Fruit fly (Drosophila melanogaster) whole organism, embryonic: ENCODE results near the gene fln.

ENCODE experiments used
- Atf-2 ChIP-seq: fragments of 200-800 bp; sonication (Bioruptor generic); optimal IDR thresholded peaks from 2 replicates; lab custom pipeline; 2016; ENCODE audit warnings: missing biosample characterization, missing genetic modification characterization
- Atf3 ChIP-seq: fragments of 200-800 bp; sonication (Bioruptor generic); optimal IDR thresholded peaks from 3 replicates; lab custom pipeline; 2016; ENCODE audit warnings: missing biosample characterization, missing genetic modification characterization
- Awh ChIP-seq: fragments of 200-800 bp; sonication (Bioruptor generic); IDR thresholded peaks from 2 replicates; pipeline ENCODE4, ENCODE4 v1.3.6; 2022; ENCODE audit warnings: missing biosample characterization, missing genetic modification characterization
- CG10462 ChIP-seq: fragments of 200-800 bp; sonication (Bioruptor generic); optimal IDR thresholded peaks from 2 replicates; lab custom pipeline; 2016; ENCODE audit warnings: missing biosample characterization, missing genetic modification characterization
- CG11085 ChIP-seq: fragments of 200-800 bp; sonication (Bioruptor generic); IDR thresholded peaks from 2 replicates; pipeline ENCODE4 v1.3.6; 2022; ENCODE audit warnings: missing biosample characterization, missing genetic modification characterization
- CG11456 ChIP-seq: fragments of 200-800 bp; sonication (Bioruptor generic); IDR thresholded peaks from 3 replicates; pipeline ENCODE4 v1.3.6; 2022; ENCODE audit warnings: missing biosample characterization, missing genetic modification characterization
- CG1233 ChIP-seq: fragments of 200-800 bp; sonication (Bioruptor generic); optimal IDR thresholded peaks from 4 replicates; lab custom pipeline; 2018; ENCODE audit warnings: missing biosample characterization, mild to moderate bottlenecking, missing genetic modification characterization
- CG13894 ChIP-seq: fragments of 200-800 bp; sonication (Bioruptor generic); optimal IDR thresholded peaks from 3 replicates; lab custom pipeline; 2018; ENCODE audit warnings: missing biosample characterization, mild to moderate bottlenecking, missing genetic modification characterization, moderate library complexity
- CG1603 ChIP-seq: fragments of 200-800 bp; sonication (Bioruptor generic); optimal IDR thresholded peaks from 2 replicates; lab custom pipeline; 2019; ENCODE audit warnings: missing biosample characterization, mild to moderate bottlenecking, missing genetic modification characterization, moderate library complexity
- CG16815 ChIP-seq: fragments of 200-800 bp; sonication (Bioruptor generic); optimal IDR thresholded peaks from 3 replicates; lab custom pipeline; 2017; ENCODE audit warnings: missing biosample characterization, mild to moderate bottlenecking, missing genetic modification characterization
- CG17385 ChIP-seq: fragments of 200-800 bp; sonication (Bioruptor generic); optimal IDR thresholded peaks from 3 replicates; lab custom pipeline; 2018; ENCODE audit warnings: missing biosample characterization, mild to moderate bottlenecking, missing genetic modification characterization
- CG17568 ChIP-seq: fragments of 200-800 bp; sonication (Bioruptor generic); optimal IDR thresholded peaks from 2 replicates; lab custom pipeline; 2018; ENCODE audit warnings: missing biosample characterization, mild to moderate bottlenecking, missing genetic modification characterization, moderate library complexity
- CG18011 ChIP-seq: fragments of 200-800 bp; sonication (Bioruptor generic); optimal IDR thresholded peaks from 2 replicates; lab custom pipeline; 2017; ENCODE audit warnings: missing biosample characterization, missing genetic modification characterization, mild to moderate bottlenecking, moderate library complexity, missing genotype
- CG2120 ChIP-seq: fragments of 200-800 bp; sonication (Bioruptor generic); optimal IDR thresholded peaks from 3 replicates; lab custom pipeline; 2016; ENCODE audit warnings: missing biosample characterization, missing genetic modification characterization
- CG30403 ChIP-seq: fragments of 200-800 bp; sonication (Bioruptor generic); optimal IDR thresholded peaks from 3 replicates; lab custom pipeline; 2016; ENCODE audit warnings: missing biosample characterization, missing genetic modification characterization
- CG30431 ChIP-seq: fragments of 200-800 bp; sonication (Bioruptor generic); optimal IDR thresholded peaks from 2 replicates; lab custom pipeline; 2017; ENCODE audit warnings: missing biosample characterization, missing genetic modification characterization
- CG31441 ChIP-seq: fragments of 200-800 bp; sonication (Bioruptor generic); IDR thresholded peaks from 2 replicates; pipeline ENCODE4 v1.3.6; 2022; ENCODE audit warnings: missing biosample characterization, missing genetic modification characterization
- CG32767 ChIP-seq: fragments of 200-800 bp; sonication (Bioruptor generic); IDR thresholded peaks from 2 replicates; pipeline ENCODE4 v1.3.6; 2022; ENCODE audit warnings: missing biosample characterization, missing genetic modification characterization
- CG3407 ChIP-seq: fragments of 200-800 bp; sonication (Bioruptor generic); optimal IDR thresholded peaks from 2 replicates; lab custom pipeline; 2018; ENCODE audit warnings: missing biosample characterization, mild to moderate bottlenecking, missing genetic modification characterization
- CG4404 ChIP-seq: fragments of 200-800 bp; sonication (Bioruptor generic); IDR thresholded peaks from 2 replicates; pipeline ENCODE4 v1.3.6; 2022; ENCODE audit warnings: missing biosample characterization, missing genetic modification characterization
- CG4707 ChIP-seq: fragments of 200-800 bp; sonication (Bioruptor generic); optimal IDR thresholded peaks from 2 replicates; lab custom pipeline; 2018; ENCODE audit warnings: missing biosample characterization, mild to moderate bottlenecking, missing genetic modification characterization, moderate library complexity
- CG4730 ChIP-seq: fragments of 200-800 bp; sonication (Bioruptor generic); IDR thresholded peaks from 2 replicates; pipeline ENCODE4 v1.3.6; 2022; ENCODE audit warnings: missing biosample characterization, missing genetic modification characterization
- CG6175 ChIP-seq: fragments of 200-800 bp; sonication (Bioruptor generic); IDR thresholded peaks from 3 replicates; pipeline ENCODE4 v1.3.6; 2022; ENCODE audit warnings: missing biosample characterization, missing genetic modification characterization
- CG6254 ChIP-seq: fragments of 200-800 bp; sonication (Bioruptor generic); optimal IDR thresholded peaks from 3 replicates; lab custom pipeline; 2017; ENCODE audit warnings: mild to moderate bottlenecking, missing biosample characterization, missing genetic modification reagents, missing genetic modification characterization
- CG7786 ChIP-seq: fragments of 200-800 bp; sonication (Bioruptor generic); optimal IDR thresholded peaks from 2 replicates; lab custom pipeline; 2016; ENCODE audit warnings: missing biosample characterization, missing genetic modification characterization
- CG7987 ChIP-seq: fragments of 200-800 bp; sonication (Bioruptor generic); optimal IDR thresholded peaks from 2 replicates; lab custom pipeline; 2018; ENCODE audit warnings: missing biosample characterization, mild to moderate bottlenecking, missing genetic modification characterization, moderate library complexity
- CG9437 ChIP-seq: fragments of 200-800 bp; sonication (Bioruptor generic); optimal IDR thresholded peaks from 2 replicates; lab custom pipeline; 2018; ENCODE audit warnings: missing biosample characterization, mild to moderate bottlenecking, missing genetic modification characterization
- Ets65A ChIP-seq: fragments of 200-800 bp; sonication (Bioruptor generic); peaks from one replicate; lab custom pipeline; 2016; ENCODE audit warnings: missing biosample characterization, missing genetic modification characterization
- Hmr ChIP-seq: fragments of 200-800 bp; sonication (Bioruptor generic); optimal IDR thresholded peaks from 3 replicates; lab custom pipeline; 2017; ENCODE audit warnings: mild to moderate bottlenecking, missing biosample characterization, missing genetic modification reagents, missing genetic modification characterization
- Hmx ChIP-seq: fragments of 200-800 bp; sonication (Bioruptor generic); optimal IDR thresholded peaks from 2 replicates; lab custom pipeline; 2016; ENCODE audit warnings: missing biosample characterization, missing genetic modification characterization
- Nf-YC ChIP-seq: fragments of 200-800 bp; optimal IDR thresholded peaks from 3 replicates; lab custom pipeline; 2019; ENCODE audit warnings: missing biosample characterization, mild to moderate bottlenecking, missing genetic modification characterization, moderate library complexity
- Scr ChIP-seq: fragments of 200-800 bp; sonication (Bioruptor generic); IDR thresholded peaks from 2 replicates; pipeline ENCODE4 v1.3.6; 2022; ENCODE audit warnings: missing biosample characterization, missing genetic modification characterization; ENCODE audit not compliant: partially characterized antibody
- Six4 ChIP-seq: fragments of 200-800 bp; sonication (Bioruptor generic); optimal IDR thresholded peaks from 2 replicates; lab custom pipeline; 2016; ENCODE audit warnings: missing biosample characterization, missing genetic modification characterization
- Trl ChIP-seq, 3 experiments: fragments of >200 bp in 2 of 3; fragments of 200-800 bp in 1 of 3; sonication (Bioruptor generic) in 1 of 3; optimal IDR thresholded peaks; 2 replicates in 1 of 3; 3 replicates in 2 of 3; lab custom pipeline; 2016 to 2017; ENCODE audit warnings: missing biosample characterization in 1 of 3, missing genetic modification characterization in 1 of 3
- ap ChIP-seq: fragments of 200-800 bp; sonication (Bioruptor generic); IDR thresholded peaks from 2 replicates; pipeline ENCODE4 v1.3.6; 2022; ENCODE audit warnings: missing biosample characterization, missing genetic modification characterization
- bbx ChIP-seq: fragments of 200-800 bp; sonication (Bioruptor generic); IDR thresholded peaks from 2 replicates; pipeline ENCODE4 v1.3.6; 2022; ENCODE audit warnings: missing biosample characterization, missing genetic modification characterization; ENCODE audit not compliant: partially characterized antibody
- chif ChIP-seq, 2 experiments: fragments of 200-800 bp; sonication (Bioruptor generic); optimal IDR thresholded peaks; 3 replicates each; lab custom pipeline; 2016; ENCODE audit warnings: missing biosample characterization in 2 of 2, missing genetic modification characterization in 2 of 2
- cwo ChIP-seq: fragments of 200-800 bp; sonication (Bioruptor generic); optimal IDR thresholded peaks from 3 replicates; lab custom pipeline; 2017; ENCODE audit warnings: missing biosample characterization, missing genetic modification characterization, mild to moderate bottlenecking, moderate library complexity, missing genetic modification reagents
- da ChIP-seq: fragments of 200-800 bp; sonication (Bioruptor generic); optimal IDR thresholded peaks from 2 replicates; lab custom pipeline; 2016; ENCODE audit warnings: missing biosample characterization, missing genetic modification characterization
- esg ChIP-seq: fragments of 200-800 bp; sonication (Bioruptor generic); conservative IDR thresholded peaks from 2 replicates; pipeline ENCODE4 v1.3.6; 2022; ENCODE audit warnings: missing biosample characterization, missing genetic modification characterization
- gce ChIP-seq: fragments of 200-800 bp; sonication (Bioruptor generic); IDR thresholded peaks from 3 replicates; pipeline ENCODE4 v1.3.6; 2022; ENCODE audit warnings: missing biosample characterization, missing genetic modification characterization
- lbe ChIP-seq: fragments of 200-800 bp; sonication (Bioruptor generic); optimal IDR thresholded peaks from 2 replicates; lab custom pipeline; 2016; ENCODE audit warnings: missing biosample characterization, mild to moderate bottlenecking, missing genetic modification characterization
- lmd ChIP-seq: fragments of 200-800 bp; sonication (Bioruptor generic); IDR thresholded peaks from 2 replicates; pipeline ENCODE4 v1.3.6; 2022; ENCODE audit warnings: missing biosample characterization, missing genetic modification characterization
- nau ChIP-seq: fragments of 200-800 bp; sonication (Bioruptor generic); optimal IDR thresholded peaks from 3 replicates; lab custom pipeline; 2017; ENCODE audit warnings: missing biosample characterization, mild to moderate bottlenecking, missing genetic modification characterization, missing genetic modification reagents
- pfk ChIP-seq: fragments of 200-800 bp; sonication (Bioruptor generic); optimal IDR thresholded peaks from 2 replicates; lab custom pipeline; 2018; ENCODE audit warnings: missing biosample characterization, mild to moderate bottlenecking, missing genetic modification characterization, moderate library complexity
- pho ChIP-seq: fragments of 200-800 bp; sonication (Bioruptor generic); optimal IDR thresholded peaks from 2 replicates; lab custom pipeline; 2016; ENCODE audit warnings: missing biosample characterization, missing genetic modification characterization
- pzg ChIP-seq: fragments of 200-800 bp; sonication (Bioruptor generic); optimal IDR thresholded peaks from 3 replicates; lab custom pipeline; 2018; ENCODE audit warnings: missing biosample characterization, mild to moderate bottlenecking, missing genetic modification characterization, moderate library complexity
- ro ChIP-seq: fragments of 200-800 bp; sonication (Bioruptor generic); IDR thresholded peaks from 2 replicates; pipeline ENCODE4 v1.3.6; 2022; ENCODE audit warnings: missing biosample characterization, missing genetic modification characterization
- row ChIP-seq: fragments of 200-800 bp; sonication (Bioruptor generic); IDR thresholded peaks from 3 replicates; pipeline ENCODE4 v1.3.6; 2022; ENCODE audit warnings: missing biosample characterization, missing genetic modification characterization
- sens ChIP-seq: fragments of 200-800 bp; sonication (Bioruptor generic); peaks from one replicate; lab custom pipeline; 2016; ENCODE audit warnings: missing biosample characterization, missing genetic modification characterization
- unpg ChIP-seq: fragments of 200-800 bp; sonication (Bioruptor generic); optimal IDR thresholded peaks from 3 replicates; lab custom pipeline; 2018; ENCODE audit warnings: missing biosample characterization, mild to moderate bottlenecking, missing genetic modification characterization, moderate library complexity

fln gene

DNA sequence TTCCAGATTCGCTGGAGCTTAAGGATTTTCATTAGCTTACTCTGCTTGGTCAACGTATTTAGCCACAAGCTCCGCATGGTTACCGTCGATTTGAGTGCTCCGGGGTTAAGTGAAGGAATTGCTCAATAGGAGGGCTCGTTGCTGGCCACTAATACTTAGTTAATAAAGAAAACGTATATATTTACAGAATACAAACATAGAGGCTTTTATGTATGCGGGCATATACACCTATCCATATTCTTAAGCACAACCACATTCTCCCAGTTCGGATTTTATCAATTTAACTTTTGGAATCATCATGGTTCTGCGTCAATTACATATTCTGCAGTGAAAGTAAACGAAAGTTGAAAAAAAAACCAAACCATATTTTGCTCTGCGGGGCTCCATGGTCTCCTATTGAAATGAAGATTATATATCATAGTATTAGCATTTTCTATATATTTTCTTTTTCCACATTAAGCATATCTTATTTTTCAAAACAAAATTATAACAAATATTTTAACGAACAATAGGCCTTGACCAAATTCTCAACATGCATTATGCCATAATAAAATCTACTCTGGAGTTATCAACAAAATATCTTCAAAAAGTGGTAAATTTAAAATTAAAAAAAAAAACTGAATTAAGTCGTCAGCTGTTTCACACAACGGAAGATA is 9.2 kb upstream of the fln start, which contains the start of the genes Tom20 and Gabat (continued):
- no peak for TF ChIP-seq lmd (GFP tag; lab: Robert Waterston, UW)
- TF ChIP-seq CG32767 (GFP tag; lab: Robert Waterston, UW), result no peak
- TF ChIP-seq CG2120 (GFP tag; lab: Kevin White, UChicago), result peak; percentile 4
- peak; percentile 6 for TF ChIP-seq CG17568 (GFP tag; lab: Kevin White, UChicago)
- TF ChIP-seq Atf-2, result no peak
- TF ChIP-seq bbx (GFP tag; lab: Robert Waterston, UW), result no peak
- peak; percentile 34 for TF ChIP-seq CG1603
- TF ChIP-seq ro (GFP tag; lab: Robert Waterston, UW), result no peak
- no peak for TF ChIP-seq Trl (optimal IDR thresholded peaks at IDR 0.05; lab: Kevin White, UChicago)
- no peak for TF ChIP-seq Trl (GFP tag; optimal IDR thresholded peaks at IDR 0.05; lab: Kevin White, UChicago)
- no peak for TF ChIP-seq CG30403 (GFP tag; lab: Kevin White, UChicago)
- no peak for TF ChIP-seq Nf-YC (tag; lab: Kevin White, UChicago)
- no peak for TF ChIP-seq CG6175 (GFP tag; lab: Robert Waterston, UW)
- TF ChIP-seq CG9437 (GFP tag; lab: Kevin White, UChicago), result no peak
- no peak for TF ChIP-seq CG31441 (GFP tag; lab: Robert Waterston, UW)
- TF ChIP-seq chif (GFP tag; optimal IDR thresholded peaks at IDR 0.05; lab: Kevin White, UChicago), result no peak
- no peak for TF ChIP-seq Scr (GFP tag; lab: Robert Waterston, UW)
- TF ChIP-seq CG7786 (GFP tag; lab: Kevin White, UChicago), result no peak
- no peak for TF ChIP-seq gce
- TF ChIP-seq CG16815 (GFP tag; lab: Kevin White, UChicago), result no peak
- peak; percentile 15 for TF ChIP-seq CG17385 (GFP tag; lab: Kevin White, UChicago)
- TF ChIP-seq CG4730 (GFP tag; lab: Robert Waterston, UW), result no peak
- TF ChIP-seq CG4707 (GFP tag; lab: Kevin White, UChicago), result no peak
- TF ChIP-seq esg (GFP tag; lab: Robert Waterston, UW), result no peak
- TF ChIP-seq CG13894 (tag; lab: Kevin White, UChicago), result no peak
- TF ChIP-seq CG4404 (GFP tag; lab: Robert Waterston, UW), result no peak
- TF ChIP-seq CG10462, result no peak
- TF ChIP-seq Hmr (GFP tag; lab: Kevin White, UChicago), result no peak
- no peak for TF ChIP-seq pho (GFP tag; lab: Kevin White, UChicago)
- TF ChIP-seq cwo (GFP tag; lab: Kevin White, UChicago), result no peak
- no peak for TF ChIP-seq CG18011 (GFP tag; lab: Kevin White, UChicago)
- no peak for TF ChIP-seq Six4
- no peak for TF ChIP-seq Ets65A (GFP tag; lab: Kevin White, UChicago)
- TF ChIP-seq CG1233 (GFP tag; lab: Kevin White, UChicago), result no peak
- TF ChIP-seq pzg (GFP tag; lab: Kevin White, UChicago), result no peak
- peak; percentile 5 for TF ChIP-seq unpg (GFP tag; lab: Kevin White, UChicago)
- TF ChIP-seq nau (GFP tag; lab: Kevin White, UChicago), result no peak
- peak; percentile 48 for TF ChIP-seq row (GFP tag; lab: Robert Waterston, UW)
- TF ChIP-seq CG6254, result no peak
- no peak for TF ChIP-seq pfk
- TF ChIP-seq CG11085 (GFP tag; lab: Robert Waterston, UW), result no peak
- TF ChIP-seq ap (GFP tag; lab: Robert Waterston, UW), result no peak
- no peak for TF ChIP-seq Hmx (GFP tag; lab: Kevin White, UChicago)
- no peak for TF ChIP-seq CG30431 (GFP tag; lab: Kevin White, UChicago)
- TF ChIP-seq Atf3 (GFP tag; lab: Kevin White, UChicago), result no peak
- no peak for TF ChIP-seq CG3407 (GFP tag; lab: Kevin White, UChicago)
- no peak for TF ChIP-seq CG7987 (GFP tag; lab: Kevin White, UChicago)
- no peak for TF ChIP-seq da (GFP tag; lab: Kevin White, UChicago)
- no peak for TF ChIP-seq lbe (GFP tag; lab: Kevin White, UChicago)
- no peak for TF ChIP-seq CG11456 (GFP tag; lab: Robert Waterston, UW)
- peak; percentile 69 for TF ChIP-seq sens (GFP tag; lab: Kevin White, UChicago)
- no peak for TF ChIP-seq Awh (GFP tag; lab: Robert Waterston, UW)
